Fruit fly (Drosophila melanogaster) whole organism, wandering third instar larva: ENCODE results near the gene dyw.

ENCODE experiments used
- Abd-B ChIP-seq: fragments of >200 bp; optimal IDR thresholded peaks from 2 replicates; lab custom pipeline; 2017; ENCODE audit warnings: missing biosample characterization, missing genetic modification characterization
- CG32264 ChIP-seq: fragments of 200-800 bp; sonication (Bioruptor generic); optimal IDR thresholded peaks from 2 replicates; lab custom pipeline; 2016; ENCODE audit warnings: missing biosample characterization, missing genetic modification characterization
- CG9705 ChIP-seq: fragments of 200-800 bp; sonication (Bioruptor generic); optimal IDR thresholded peaks from 2 replicates; lab custom pipeline; 2018; ENCODE audit warnings: missing biosample characterization, mild to moderate bottlenecking, missing genetic modification characterization
- CrebA ChIP-seq: fragments of 200-800 bp; sonication (Bioruptor generic); optimal IDR thresholded peaks from 2 replicates; lab custom pipeline; 2016; ENCODE audit warnings: missing biosample characterization, mild to moderate bottlenecking, missing genetic modification characterization, borderline replicate concordance
- Dfd ChIP-seq: fragments of >200 bp; optimal IDR thresholded peaks from 2 replicates; lab custom pipeline; 2017; ENCODE audit warnings: missing biosample characterization, missing genetic modification characterization
- Dif ChIP-seq: fragments of 200-275, 200-300 bp; sonication (Bioruptor generic); optimal IDR thresholded peaks from 2 replicates; lab custom pipeline; 2018; ENCODE audit warnings: missing biosample characterization, missing genetic modification characterization; ENCODE audit not compliant: partially characterized antibody
- GATAd ChIP-seq: sonication (Bioruptor generic); optimal IDR thresholded peaks from 2 replicates; lab custom pipeline; 2016; ENCODE audit warnings: missing biosample characterization, missing genetic modification characterization
- HLH106 ChIP-seq: fragments of 200-800 bp; optimal IDR thresholded peaks from 3 replicates; lab custom pipeline; 2019; ENCODE audit warnings: missing biosample characterization, mild to moderate bottlenecking, missing genetic modification characterization, moderate library complexity
- Hnf4 ChIP-seq: fragments of 200-800 bp; sonication (Bioruptor generic); optimal IDR thresholded peaks from 2 replicates; lab custom pipeline; 2016; ENCODE audit warnings: missing biosample characterization, mild to moderate bottlenecking, missing genetic modification characterization
- Hr78 ChIP-seq: fragments of >200 bp; optimal IDR thresholded peaks from 2 replicates; lab custom pipeline; 2017; ENCODE audit warnings: missing biosample characterization, missing genetic modification characterization
- Hr83 ChIP-seq: fragments of 200-300 bp; sonication (Bioruptor generic); optimal IDR thresholded peaks from 2 replicates; lab custom pipeline; 2016; ENCODE audit warnings: missing biosample characterization, mild to moderate bottlenecking, missing genetic modification characterization, moderate library complexity; ENCODE audit not compliant: poor library complexity, severe bottlenecking
- Mio ChIP-seq: sonication (Bioruptor generic); optimal IDR thresholded peaks from 2 replicates; lab custom pipeline; 2016; ENCODE audit warnings: missing biosample characterization, missing genetic modification characterization
- Myc ChIP-seq: fragments of >200 bp; optimal IDR thresholded peaks from 2 replicates; lab custom pipeline; 2017
- N ChIP-seq: fragments of >200 bp; optimal IDR thresholded peaks from 2 replicates; lab custom pipeline; 2018; ENCODE audit warnings: missing biosample characterization, missing external identifiers, missing genetic modification characterization
- OdsH ChIP-seq: fragments of 200-800 bp; sonication (Bioruptor generic); optimal IDR thresholded peaks from 2 replicates; lab custom pipeline; 2016; ENCODE audit warnings: missing biosample characterization, mild to moderate bottlenecking, missing genetic modification characterization
- Rel ChIP-seq, 2 experiments: fragments of 200-800 bp; sonication (Bioruptor generic) in 1 of 2; optimal IDR thresholded peaks; 2 replicates in 1 of 2; 3 replicates in 1 of 2; lab custom pipeline; 2016 to 2019; ENCODE audit warnings: mild to moderate bottlenecking in 2 of 2, missing biosample characterization in 2 of 2, missing genetic modification characterization in 2 of 2, moderate library complexity in 1 of 2
- Sp1 ChIP-seq: fragments of 200-800 bp; sonication (Bioruptor generic); optimal IDR thresholded peaks from 3 replicates; lab custom pipeline; 2019; ENCODE audit warnings: missing biosample characterization, mild to moderate bottlenecking, missing genetic modification characterization, moderate library complexity
- Vsx2 ChIP-seq: fragments of 200-300, 225-300 bp; sonication (Bioruptor generic); optimal IDR thresholded peaks from 2 replicates; lab custom pipeline; 2018; ENCODE audit warnings: missing biosample characterization, missing genetic modification characterization; ENCODE audit not compliant: partially characterized antibody
- br ChIP-seq: fragments of 200-800 bp; sonication (Bioruptor generic); optimal IDR thresholded peaks from 2 replicates; lab custom pipeline; 2016; ENCODE audit warnings: missing biosample characterization, missing genetic modification characterization
- brk ChIP-seq: fragments of 200-800 bp; sonication (Bioruptor generic); optimal IDR thresholded peaks from 2 replicates; lab custom pipeline; 2016; ENCODE audit warnings: missing biosample characterization, mild to moderate bottlenecking, missing genetic modification characterization
- dl ChIP-seq, 2 experiments: fragments of 175-275, 200-275 bp in 1 of 2; fragments of 200-275 bp in 1 of 2; sonication (Bioruptor generic); optimal IDR thresholded peaks; lab custom pipeline; 2018; ENCODE audit warnings: mild to moderate bottlenecking in 2 of 2, missing biosample characterization in 2 of 2, missing genetic modification characterization in 2 of 2, moderate library complexity in 2 of 2; ENCODE audit not compliant: partially characterized antibody in 2 of 2, insufficient read depth in 1 of 2
- dmrt93B ChIP-seq: fragments of 200-800 bp; sonication (Bioruptor generic); optimal IDR thresholded peaks from 2 replicates; lab custom pipeline; 2018; ENCODE audit warnings: missing biosample characterization, mild to moderate bottlenecking, missing genetic modification characterization
- ey ChIP-seq: fragments of 200-800 bp; sonication (Bioruptor generic); optimal IDR thresholded peaks from 2 replicates; lab custom pipeline; 2016; ENCODE audit warnings: missing biosample characterization, missing genetic modification characterization
- foxo ChIP-seq, 2 experiments: fragments of 200-800 bp; sonication (Bioruptor generic); optimal IDR thresholded peaks; 2 replicates in 1 of 2; 3 replicates in 1 of 2; lab custom pipeline; 2016 to 2017; ENCODE audit warnings: missing biosample characterization in 2 of 2, missing genetic modification characterization in 2 of 2
- fru ChIP-seq: fragments of 200-800 bp; sonication (Bioruptor generic); optimal IDR thresholded peaks from 3 replicates; lab custom pipeline; 2016; ENCODE audit warnings: missing biosample characterization, mild to moderate bottlenecking, missing genetic modification characterization
- h ChIP-seq: fragments of 200-800 bp; sonication (Bioruptor generic); optimal IDR thresholded peaks from 3 replicates; lab custom pipeline; 2016; ENCODE audit warnings: missing biosample characterization, mild to moderate bottlenecking, missing genetic modification characterization
- jim ChIP-seq: fragments of 175-275, 200-325 bp; sonication (Bioruptor generic); optimal IDR thresholded peaks from 2 replicates; lab custom pipeline; 2016; ENCODE audit warnings: missing biosample characterization, mild to moderate bottlenecking, missing genetic modification characterization
- lola ChIP-seq: fragments of >200 bp; optimal IDR thresholded peaks from 2 replicates; lab custom pipeline; 2017; ENCODE audit warnings: missing biosample characterization, missing genetic modification characterization
- pan ChIP-seq: fragments of >200 bp; optimal IDR thresholded peaks from 2 replicates; lab custom pipeline; 2017
- psq ChIP-seq: fragments of 200-800 bp; sonication (Bioruptor generic); optimal IDR thresholded peaks from 3 replicates; lab custom pipeline; 2017; ENCODE audit warnings: missing biosample characterization, mild to moderate bottlenecking, missing genetic modification characterization, moderate library complexity
- rgr ChIP-seq: fragments of 200-800 bp; sonication (Bioruptor generic); optimal IDR thresholded peaks from 3 replicates; lab custom pipeline; 2016; ENCODE audit warnings: missing biosample characterization, mild to moderate bottlenecking, missing genetic modification characterization
- sage ChIP-seq: fragments of 200-800 bp; sonication (Bioruptor generic); optimal IDR thresholded peaks from 2 replicates; lab custom pipeline; 2016; ENCODE audit warnings: missing biosample characterization, mild to moderate bottlenecking, missing genetic modification characterization
- sv ChIP-seq: fragments of 200-800 bp; sonication (Bioruptor generic); optimal IDR thresholded peaks from 3 replicates; lab custom pipeline; 2016; ENCODE audit warnings: missing biosample characterization, missing genetic modification characterization
- tai ChIP-seq: sonication (Bioruptor generic); optimal IDR thresholded peaks from 2 replicates; lab custom pipeline; 2016; ENCODE audit warnings: missing biosample characterization, missing genetic modification characterization
- woc ChIP-seq: sonication (Bioruptor generic); optimal IDR thresholded peaks from 2 replicates; lab custom pipeline; 2016; ENCODE audit warnings: missing biosample characterization, mild to moderate bottlenecking, missing genetic modification characterization

Gene dyw

dm6 chrX:2738663-2739062, 45.0 kb upstream of the dyw start, which contains the start of gene crm:
Gene crm, minus strand, starts transcription at chrX:2738773.
- TF ChIP-seq Dfd (no peak), CrebA (no peak), woc (GFP tag; lab: Kevin White, UChicago) (peak; percentile 39), brk (GFP tag; lab: Kevin White, UChicago) (no peak), dmrt93B (no peak), Myc (peak; percentile 94), Rel (GFP tag; optimal IDR thresholded peaks at IDR 0.05; lab: Kevin White, UChicago) (no peak), Rel (tag; optimal IDR thresholded peaks at IDR 0.05; lab: Kevin White, UChicago) (peak; percentile 5), foxo (GFP tag; optimal IDR thresholded peaks at IDR 0.05; lab: Kevin White, UChicago) (no peak), Hr83 (no peak), Mio (GFP tag; lab: Kevin White, UChicago) (no peak), lola (GFP tag; lab: Kevin White, UChicago) (no peak), GATAd (GFP tag; lab: Kevin White, UChicago) (no peak), pan (lab: Kevin White, UChicago) (no peak), br (GFP tag; lab: Kevin White, UChicago) (no peak), HLH106 (tag; lab: Kevin White, UChicago) (no peak), OdsH (GFP tag; lab: Kevin White, UChicago) (no peak), Dif (GFP tag; lab: Kevin White, UChicago) (no peak), sage (GFP tag; lab: Kevin White, UChicago) (no peak), Hr78 (GFP tag; lab: Kevin White, UChicago) (no peak), ey (GFP tag; lab: Kevin White, UChicago) (no peak)

DNA sequence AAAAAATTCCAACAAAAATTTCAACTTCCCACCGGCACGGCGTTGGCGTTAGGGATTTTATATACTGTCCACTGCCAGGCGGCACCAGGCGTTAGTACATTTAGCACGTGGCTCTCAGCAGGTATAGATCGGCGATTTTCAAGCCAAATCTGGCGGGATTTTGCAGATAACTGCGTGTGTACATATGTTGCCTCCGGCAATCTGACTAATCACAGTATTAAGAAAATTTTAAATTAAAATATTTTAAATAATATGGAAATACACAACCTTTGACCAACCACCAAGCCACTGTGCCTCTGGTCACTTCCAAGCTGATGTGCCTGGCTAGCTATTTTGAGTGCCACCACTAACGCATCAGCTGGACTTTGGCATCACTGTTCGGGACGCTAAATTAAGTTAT, 38.4 kb upstream of the dyw start, which contains the start of the genes ttm50 and CG2712:
ttm50 (minus strand) TSS at position 64 of the 400 bp plus-strand sequence.
CG2712 (plus strand) TSS at position 343 of the 400 bp plus-strand sequence.
- TF ChIP-seq CG9705 (GFP tag; lab: Kevin White, UChicago) (peak; percentile 65), Myc (peak; percentile 99), psq (peak; percentile 22), Vsx2 (GFP tag; lab: Kevin White, UChicago) (no peak), sv (GFP tag; lab: Kevin White, UChicago) (peak; percentile 46), Dfd (no peak), tai (GFP tag; lab: Kevin White, UChicago) (no peak), HLH106 (tag; lab: Kevin White, UChicago) (peak; percentile 79), ey (GFP tag; lab: Kevin White, UChicago) (peak; percentile 17), woc (GFP tag; lab: Kevin White, UChicago) (peak; percentile 78), OdsH (GFP tag; lab: Kevin White, UChicago) (peak; percentile 12), Sp1 (peak; percentile 65)

DNA sequence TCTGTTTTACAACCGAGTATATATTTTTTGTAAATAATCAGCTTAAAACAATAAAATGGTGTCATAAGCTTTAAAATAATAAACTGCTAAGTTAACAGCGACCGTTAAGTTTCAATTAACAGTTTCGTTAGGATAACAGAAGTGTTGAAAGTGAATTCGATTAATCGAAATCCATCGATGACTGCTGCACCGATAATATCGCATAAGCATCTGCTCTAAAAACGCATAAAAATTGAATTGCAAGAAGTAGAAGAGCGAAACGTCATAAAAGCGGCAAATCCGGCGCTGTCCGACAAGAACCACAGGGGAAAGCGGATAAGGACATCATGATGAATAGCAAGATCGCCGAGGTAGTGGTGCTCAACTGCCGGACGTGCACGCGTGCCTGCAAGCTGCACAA, 33.8 kb upstream of the dyw start, which contains the start of gene dwg:
dwg (plus strand) TSS at position 193 of the 400 bp plus-strand sequence.
- TF ChIP-seq Dif (GFP tag; lab: Kevin White, UChicago) (no peak), Hnf4 (GFP tag; lab: Kevin White, UChicago) (no peak), ey (GFP tag; lab: Kevin White, UChicago) (no peak), Vsx2 (GFP tag; lab: Kevin White, UChicago) (no peak), N (GFP tag; lab: Kevin White, UChicago) (no peak), psq (no peak), jim (no peak), Hr78 (GFP tag; lab: Kevin White, UChicago) (no peak), CG9705 (GFP tag; lab: Kevin White, UChicago) (no peak), Hr83 (no peak), dl (GFP tag; optimal IDR thresholded peaks at IDR 0.05; lab: Kevin White, UChicago; ENCODE audit: insufficient read depth in 1 of 2, partially characterized antibody in 2 of 2) (no peak), GATAd (GFP tag; lab: Kevin White, UChicago) (no peak), Abd-B (no peak), sage (GFP tag; lab: Kevin White, UChicago) (no peak), CG32264 (GFP tag; lab: Kevin White, UChicago) (no peak), Sp1 (no peak), OdsH (GFP tag; lab: Kevin White, UChicago) (no peak)

DNA sequence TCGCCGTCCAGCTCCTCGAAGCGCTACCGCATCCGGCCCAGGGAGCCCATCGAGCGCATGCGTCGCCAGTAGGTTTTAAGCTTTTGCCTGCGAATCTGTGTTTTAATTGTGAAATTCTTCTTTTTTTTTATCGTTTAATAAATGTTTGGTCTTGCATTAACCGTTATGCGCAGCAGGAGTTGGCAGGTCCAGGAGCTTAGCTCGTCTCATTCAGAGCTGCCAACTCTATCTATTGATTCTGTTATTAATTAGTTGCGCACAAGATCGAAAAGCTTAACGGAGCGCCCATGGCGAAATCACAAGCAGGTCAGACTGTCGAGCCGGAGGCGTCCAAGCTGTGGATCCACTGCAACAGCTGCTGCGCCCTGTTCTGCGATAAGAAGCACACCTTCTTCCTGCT, 32.7 kb upstream of the dyw start, which contains the start of gene vilya:
vilya (plus strand) TSS at position 259 of the 400 bp plus-strand sequence.
- TF ChIP-seq Vsx2 (GFP tag; lab: Kevin White, UChicago) (no peak), dl (GFP tag; optimal IDR thresholded peaks at IDR 0.05; lab: Kevin White, UChicago; ENCODE audit: insufficient read depth in 1 of 2, partially characterized antibody in 2 of 2) (no peak), Abd-B (no peak), rgr (GFP tag; lab: Kevin White, UChicago) (no peak), woc (GFP tag; lab: Kevin White, UChicago) (no peak), jim (no peak), CG9705 (GFP tag; lab: Kevin White, UChicago) (no peak), Hr78 (GFP tag; lab: Kevin White, UChicago) (no peak), h (GFP tag; lab: Kevin White, UChicago) (no peak), tai (GFP tag; lab: Kevin White, UChicago) (no peak), Hr83 (no peak), fru (GFP tag; lab: Kevin White, UChicago) (no peak)
